Worm (Caenorhabditis elegans): ENCODE measurements around the gene bec-1.

bec-1 gene

ce11 chrIV:5657126-5657666, 7.0 kb downstream of the bec-1 start (continued):
- TF ChIP-seq nhr-19 (GFP tag; conservative IDR thresholded peaks at IDR 0.05) (peak; percentile 80), ceh-88 (GFP tag; IDR thresholded peaks at IDR 0.05) (peak; percentile 56; the same call in 1 of the 2 replicates), aha-1 (tag; optimal IDR thresholded peaks at IDR 0.05) (peak; percentile 53), snu-23 (GFP tag; optimal IDR thresholded peaks at IDR 0.05) (peak; percentile 93), unc-98 (GFP tag; IDR thresholded peaks at IDR 0.05) (peak; percentile 36; the same call in 1 of the 2 replicates), fkh-4 (tag; optimal IDR thresholded peaks at IDR 0.05; ENCODE audit: borderline replicate concordance) (no peak), tlp-1 (tag; optimal IDR thresholded peaks at IDR 0.05) (no peak), ama-1 (optimal IDR thresholded peaks at IDR 0.05) (no peak), ces-1 (GFP tag; optimal IDR thresholded peaks at IDR 0.05) (no peak), nhr-77 (tag; optimal IDR thresholded peaks at IDR 0.05) (peak; percentile 92), fkh-10 (GFP tag; optimal IDR thresholded peaks at IDR 0.05) (peak; percentile 10), C04F5.9 (tag; optimal IDR thresholded peaks at IDR 0.05) (peak; percentile 16), fos-1 (tag; optimal IDR thresholded peaks at IDR 0.05) (peak; percentile 48), pax-3 (tag; optimal IDR thresholded peaks at IDR 0.05) (peak; percentile 51), isw-1 (GFP tag; IDR thresholded peaks at IDR 0.05) (peak; percentile 63), efl-1 (optimal IDR thresholded peaks at IDR 0.05) (peak; percentile 72 to 81), efl-1 (GFP tag; optimal IDR thresholded peaks at IDR 0.05 in 1 of 2) (peak; percentile 39 to 93), sup-37 (GFP tag; optimal IDR thresholded peaks at IDR 0.05) (peak; percentile 18), nhr-20 (tag; optimal IDR thresholded peaks at IDR 0.05) (peak; percentile 96), pag-3 (tag; optimal IDR thresholded peaks at IDR 0.05; ENCODE audit: borderline replicate concordance, insufficient read depth) (no peak), nhr-84 (tag; optimal IDR thresholded peaks at IDR 0.05) (no peak), nhr-12 (tag; optimal IDR thresholded peaks at IDR 0.05) (no peak), lsy-2 (tag; optimal IDR thresholded peaks at IDR 0.05) (peak; percentile 73 to 81), xbp-1 (tag; optimal IDR thresholded peaks at IDR 0.05) (peak; percentile 71), nhr-28 (tag; optimal IDR thresholded peaks at IDR 0.05) (peak; percentile 6), fkh-8 (tag; optimal IDR thresholded peaks at IDR 0.05) (peak; percentile 83), grh-1 (GFP tag; IDR thresholded peaks at IDR 0.05) (peak; percentile 70), nhr-71 (tag; optimal IDR thresholded peaks at IDR 0.05) (peak; percentile 95), efl-3 (GFP tag; optimal IDR thresholded peaks at IDR 0.05) (no peak), ceh-82 (tag; optimal IDR thresholded peaks at IDR 0.05) (peak; percentile 13 to 71 (median 69)), snpc-4 (tag; optimal IDR thresholded peaks at IDR 0.05) (peak; percentile 54), hlh-4 (tag; optimal IDR thresholded peaks at IDR 0.05) (no peak), lin-39 (tag; optimal IDR thresholded peaks at IDR 0.05) (no peak), dsc-1 (tag; optimal IDR thresholded peaks at IDR 0.05) (peak; percentile 44), F16B12.6 (tag; optimal IDR thresholded peaks at IDR 0.05) (no peak), irx-1 (tag; optimal IDR thresholded peaks at IDR 0.05) (peak; percentile 75), egl-27 (tag; optimal IDR thresholded peaks at IDR 0.05) (peak in 1 of 2 experiments; percentile 79), lin-14 (GFP tag; optimal IDR thresholded peaks at IDR 0.05) (peak; percentile 96), zip-4 (GFP tag; optimal IDR thresholded peaks at IDR 0.05) (no peak), hlh-17 (GFP tag; optimal IDR thresholded peaks at IDR 0.05; ENCODE audit: borderline replicate concordance) (no peak), mab-9 (GFP tag; IDR thresholded peaks at IDR 0.05) (0 out of 2 replicates have a peak, but pooled peaks have one; percentile 36), ets-5 (GFP tag; IDR thresholded peaks at IDR 0.05) (no peak), sptf-1 (tag; optimal IDR thresholded peaks at IDR 0.05) (no peak), ceh-8 (GFP tag; optimal IDR thresholded peaks at IDR 0.05) (no peak), alr-1 (tag; optimal IDR thresholded peaks at IDR 0.05; ENCODE audit: borderline replicate concordance) (no peak), elt-3 (tag; optimal IDR thresholded peaks at IDR 0.05) (peak in 3 of 6 experiments; percentile 51 to 83 (median 73)), lin-15B (tag; optimal IDR thresholded peaks at IDR 0.05) (no peak), nhr-47 (tag; optimal IDR thresholded peaks at IDR 0.05) (peak; percentile 87), ceh-90 (tag; optimal IDR thresholded peaks at IDR 0.05) (no peak), nhr-11 (tag; optimal IDR thresholded peaks at IDR 0.05) (peak; percentile 67), jun-1 (tag; optimal IDR thresholded peaks at IDR 0.05) (peak; percentile 78), aly-2 (tag; optimal IDR thresholded peaks at IDR 0.05) (no peak), zag-1 (tag; optimal IDR thresholded peaks at IDR 0.05) (no peak)
